Worm (Caenorhabditis elegans): ENCODE measurements around the gene F57F4.2.

F57F4.2 gene

ce11 chrV:6389634-6390033, at the start of gene F57F4.2:
F57F4.2 (minus strand) TSS chrV:6389734.
- no peak for TF ChIP-seq mep-1 (tag; optimal IDR thresholded peaks at IDR 0.05)
- no peak for TF ChIP-seq fos-1 (tag; optimal IDR thresholded peaks at IDR 0.05)
- TF ChIP-seq xbp-1 (tag; optimal IDR thresholded peaks at IDR 0.05): no peak
- TF ChIP-seq irx-1 (tag; optimal IDR thresholded peaks at IDR 0.05): no peak
- TF ChIP-seq zag-1 (tag; optimal IDR thresholded peaks at IDR 0.05): no peak
- TF ChIP-seq lin-15B (tag; optimal IDR thresholded peaks at IDR 0.05): no peak
- TF ChIP-seq ztf-11 (tag; optimal IDR thresholded peaks at IDR 0.05): no peak
- no peak for TF ChIP-seq elt-2 (tag; optimal IDR thresholded peaks at IDR 0.05)

- no peak for TF ChIP-seq F16B12.6 (tag; optimal IDR thresholded peaks at IDR 0.05)
- TF ChIP-seq mef-2 (tag; optimal IDR thresholded peaks at IDR 0.05): no peak
- no peak for TF ChIP-seq elt-3 (tag; optimal IDR thresholded peaks at IDR 0.05)
- TF ChIP-seq alr-1 (tag; optimal IDR thresholded peaks at IDR 0.05; ENCODE audit: borderline replicate concordance): no peak
- TF ChIP-seq nhr-11 (tag; optimal IDR thresholded peaks at IDR 0.05): no peak
- TF ChIP-seq unc-86 (tag; optimal IDR thresholded peaks at IDR 0.05): no peak
- no peak for TF ChIP-seq nhr-85 (tag)
- no peak for TF ChIP-seq elt-2 (tag; optimal IDR thresholded peaks at IDR 0.05)
These were observed 49.1 kb upstream of the F57F4.2 start, which contains the start of gene T05H4.4 for ce11 chrV:6438601-6439000. T05H4.4 (plus strand) TSS chrV:6438901.

DNA sequence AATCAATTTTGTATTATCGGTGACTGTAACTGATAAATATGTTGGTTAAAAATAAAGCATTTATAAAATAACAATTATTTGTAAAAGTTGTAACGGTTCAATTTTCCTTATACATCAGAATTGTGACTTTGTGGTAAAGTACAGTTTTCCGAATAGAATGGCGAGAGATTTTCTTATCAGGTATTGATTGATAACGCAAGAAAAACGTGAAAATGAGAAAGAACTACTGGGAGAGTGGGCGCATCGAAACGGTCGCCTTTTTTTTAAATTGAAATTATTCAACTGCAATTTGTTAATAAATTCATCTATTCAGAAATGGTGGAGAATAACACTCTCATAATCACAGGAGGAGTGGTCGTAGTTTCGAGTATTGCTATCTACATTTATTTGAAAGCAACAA, 46.8 kb upstream of the F57F4.2 start, which contains the start of gene hpo-19:
TSS of gene hpo-19 (plus strand) at position 314 of the 400 bp plus-strand sequence.
- TF ChIP-seq lin-39 (tag; optimal IDR thresholded peaks at IDR 0.05): no peak
- TF ChIP-seq elt-2 (tag; optimal IDR thresholded peaks at IDR 0.05): peak; percentile 19

ce11 chrV:6433446-6434178, 44.1 kb upstream of the F57F4.2 start, which contains the start of the genes gad-1 and erfa-1:
gad-1 (minus strand) TSS chrV:6433496.
erfa-1 (plus strand) TSS chrV:6434128.
- peak; percentile 16 for TF ChIP-seq unc-86 (tag; optimal IDR thresholded peaks at IDR 0.05)
- no peak for TF ChIP-seq dsc-1 (tag; optimal IDR thresholded peaks at IDR 0.05)
- no peak for TF ChIP-seq ceh-63 (GFP tag; optimal IDR thresholded peaks at IDR 0.05)
- TF ChIP-seq nhr-20 (tag; optimal IDR thresholded peaks at IDR 0.05): peak; percentile 68
- TF ChIP-seq irx-1 (tag; optimal IDR thresholded peaks at IDR 0.05): peak; percentile 29
- TF ChIP-seq snpc-4 (tag; optimal IDR thresholded peaks at IDR 0.05): no peak
- TF ChIP-seq nhr-19 (GFP tag; conservative IDR thresholded peaks at IDR 0.05): peak; percentile 43; the same call in 1 of the 2 replicates
- TF ChIP-seq lsy-2 (tag; optimal IDR thresholded peaks at IDR 0.05): peak; percentile 68 to 95
- TF ChIP-seq fkh-8 (tag; optimal IDR thresholded peaks at IDR 0.05): peak; percentile 44
- peak in 1 of 6 experiments; percentile 36 for TF ChIP-seq elt-3 (tag; optimal IDR thresholded peaks at IDR 0.05)
- peak; percentile 38 for TF ChIP-seq xbp-1 (tag; optimal IDR thresholded peaks at IDR 0.05)
- TF ChIP-seq snu-23 (GFP tag; optimal IDR thresholded peaks at IDR 0.05): peak; percentile 68
- TF ChIP-seq nhr-71 (tag; optimal IDR thresholded peaks at IDR 0.05): peak; percentile 72
- peak; percentile 69 for TF ChIP-seq lin-14 (GFP tag; optimal IDR thresholded peaks at IDR 0.05)
- peak; percentile 66 for TF ChIP-seq skn-1 (tag; optimal IDR thresholded peaks at IDR 0.05)
- no peak for TF ChIP-seq nhr-76 (tag; optimal IDR thresholded peaks at IDR 0.05)
- peak in 1 of 3 experiments; percentile 80 for TF ChIP-seq ceh-82 (tag; optimal IDR thresholded peaks at IDR 0.05)
- no peak for TF ChIP-seq ceh-8 (GFP tag; optimal IDR thresholded peaks at IDR 0.05)
- peak; percentile 72 for TF ChIP-seq C16A3.4 (tag; optimal IDR thresholded peaks at IDR 0.05)
- TF ChIP-seq fos-1 (tag; optimal IDR thresholded peaks at IDR 0.05): no peak
- TF ChIP-seq mep-1 (tag; optimal IDR thresholded peaks at IDR 0.05): peak; percentile 70
- TF ChIP-seq hlh-4 (tag; optimal IDR thresholded peaks at IDR 0.05): no peak
- TF ChIP-seq ets-5 (GFP tag; IDR thresholded peaks at IDR 0.05): no peak
- TF ChIP-seq grh-1 (GFP tag; IDR thresholded peaks at IDR 0.05): no peak
- TF ChIP-seq ztf-11 (tag; optimal IDR thresholded peaks at IDR 0.05): peak in 1 of 2 experiments; percentile 30
- TF ChIP-seq swsn-7 (tag; optimal IDR thresholded peaks at IDR 0.05): peak; percentile 36
- TF ChIP-seq vab-15 (tag; optimal IDR thresholded peaks at IDR 0.05): no peak
- peak in 1 of 2 experiments; percentile 32 for TF ChIP-seq mdl-1 (tag; optimal IDR thresholded peaks at IDR 0.05)
- no peak for TF ChIP-seq C04F5.9 (tag; optimal IDR thresholded peaks at IDR 0.05)
- TF ChIP-seq lin-13 (GFP tag; optimal IDR thresholded peaks at IDR 0.05): peak; percentile 30
- TF ChIP-seq unc-62 (GFP tag; optimal IDR thresholded peaks at IDR 0.05): no peak
- TF ChIP-seq mab-9 (GFP tag; IDR thresholded peaks at IDR 0.05): no peak
- peak; percentile 41 for TF ChIP-seq isw-1 (GFP tag; IDR thresholded peaks at IDR 0.05)
- TF ChIP-seq lin-35 (GFP tag; optimal IDR thresholded peaks at IDR 0.05): peak; percentile 74 to 82
- TF ChIP-seq ztf-4 (tag; optimal IDR thresholded peaks at IDR 0.05): no peak
- peak; percentile 63 for TF ChIP-seq nhr-47 (tag; optimal IDR thresholded peaks at IDR 0.05)

All from whole organism, L1 larva.